Fruit fly (Drosophila melanogaster): ENCODE data around the gene ATP7.

DNA sequence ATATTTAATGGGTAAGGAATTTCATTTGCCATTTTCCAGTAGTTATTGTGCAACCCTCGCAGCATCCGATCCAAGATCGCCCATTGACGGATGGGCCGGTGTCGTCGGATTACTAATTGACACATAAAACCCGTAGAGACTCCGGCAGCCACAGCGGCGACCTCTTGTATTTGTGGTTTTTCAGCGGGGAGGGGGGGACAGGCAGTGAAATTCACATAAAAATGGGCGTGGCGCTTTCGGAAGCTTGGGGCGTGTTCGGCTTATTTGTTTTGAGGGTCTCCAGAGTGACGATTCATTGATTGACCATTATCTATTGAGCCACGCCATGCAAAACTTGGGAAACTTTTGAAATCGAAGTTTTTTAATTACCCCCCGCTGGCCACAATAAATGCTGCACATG lies 5.6 kb upstream of the ATP7 start:
- TF ChIP-seq cyc (GFP tag; optimal IDR thresholded peaks at IDR 0.05) (no peak), CG3919 (GFP tag; optimal IDR thresholded peaks at IDR 0.05) (no peak), Sox102F (GFP tag; optimal IDR thresholded peaks at IDR 0.05) (no peak), Ets96B (tag; optimal IDR thresholded peaks at IDR 0.05) (no peak), CG8119 (GFP tag; IDR thresholded peaks at IDR 0.05) (no peak), CG31627 (GFP tag; optimal IDR thresholded peaks at IDR 0.05) (no peak), fd85E (GFP tag; optimal IDR thresholded peaks at IDR 0.05) (no peak)

Measured in whole organism, prepupa.